Fruit fly (Drosophila melanogaster) whole organism, embryonic: Measurements from ENCODE around the gene inaE.

ENCODE experiments used
- CG12769 ChIP-seq: fragments of 200-800 bp; sonication (Bioruptor generic); optimal IDR thresholded peaks from 2 replicates; lab custom pipeline; 2019; ENCODE audit warnings: missing biosample characterization, mild to moderate bottlenecking, missing genetic modification characterization, moderate library complexity
- CG13287 ChIP-seq: fragments of 200-800 bp; sonication (Bioruptor generic); IDR thresholded peaks from 2 replicates; pipeline ENCODE4 v1.3.6; 2022; ENCODE audit warnings: missing biosample characterization, missing genetic modification characterization; ENCODE audit not compliant: partially characterized antibody
- CG13296 ChIP-seq: fragments of 200-800 bp; sonication (Bioruptor generic); optimal IDR thresholded peaks from 3 replicates; lab custom pipeline; 2018; ENCODE audit warnings: missing biosample characterization, mild to moderate bottlenecking, missing genetic modification characterization
- CG13424 ChIP-seq: fragments of 200-800 bp; sonication (Bioruptor generic); optimal IDR thresholded peaks from 2 replicates; lab custom pipeline; 2019; ENCODE audit warnings: missing biosample characterization, mild to moderate bottlenecking, missing genetic modification characterization, moderate library complexity
- CG13624 ChIP-seq: fragments of 200-800 bp; sonication (Bioruptor generic); optimal IDR thresholded peaks from 2 replicates; lab custom pipeline; 2016; ENCODE audit warnings: missing biosample characterization, missing genetic modification characterization
- CG13894 ChIP-seq: fragments of 200-800 bp; sonication (Bioruptor generic); optimal IDR thresholded peaks from 3 replicates; lab custom pipeline; 2018; ENCODE audit warnings: missing biosample characterization, mild to moderate bottlenecking, missing genetic modification characterization, moderate library complexity
- CG15073 ChIP-seq: fragments of 200-800 bp; sonication (Bioruptor generic); optimal IDR thresholded peaks from 2 replicates; lab custom pipeline; 2016; ENCODE audit warnings: missing biosample characterization, missing genetic modification characterization
- CG15601 ChIP-seq: fragments of 200-800 bp; sonication (Bioruptor generic); optimal IDR thresholded peaks from 3 replicates; lab custom pipeline; 2019; ENCODE audit warnings: missing biosample characterization, mild to moderate bottlenecking, missing genetic modification characterization, moderate library complexity
- CG3281 ChIP-seq: fragments of 200-800 bp; sonication (Bioruptor generic); optimal IDR thresholded peaks from 3 replicates; lab custom pipeline; 2017; ENCODE audit warnings: missing biosample characterization, mild to moderate bottlenecking, missing genetic modification characterization
- CG34224 ChIP-seq: fragments of 200-800 bp; sonication (Bioruptor generic); IDR thresholded peaks from 3 replicates; pipeline ENCODE4 v1.3.6; 2022; ENCODE audit warnings: missing biosample characterization, missing genetic modification characterization; ENCODE audit not compliant: partially characterized antibody
- CG4360 ChIP-seq: fragments of 200-800 bp; sonication (Bioruptor generic); IDR thresholded peaks from 2 replicates; pipeline ENCODE4 v1.3.6; 2022; ENCODE audit warnings: missing biosample characterization, missing genetic modification characterization
- CG4404 ChIP-seq: fragments of 200-800 bp; sonication (Bioruptor generic); IDR thresholded peaks from 2 replicates; pipeline ENCODE4 v1.3.6; 2022; ENCODE audit warnings: missing biosample characterization, missing genetic modification characterization
- CG6683 ChIP-seq: fragments of 200-800 bp; sonication (Bioruptor generic); optimal IDR thresholded peaks from 2 replicates; lab custom pipeline; 2017; ENCODE audit warnings: missing biosample characterization, mild to moderate bottlenecking, missing genetic modification characterization, missing genetic modification reagents
- CG8765 ChIP-seq: fragments of 200-800 bp; sonication (Bioruptor generic); IDR thresholded peaks from 2 replicates; pipeline ENCODE4 v1.3.6; 2022; ENCODE audit warnings: missing biosample characterization, missing genetic modification characterization
- D ChIP-seq, 2 experiments: fragments of 200-800 bp in 1 of 2; fragments of >200 bp in 1 of 2; sonication (Bioruptor generic) in 1 of 2; optimal IDR thresholded peaks; 2 replicates in 1 of 2; 3 replicates in 1 of 2; lab custom pipeline; 2017; ENCODE audit warnings: mild to moderate bottlenecking in 1 of 2, missing biosample characterization in 1 of 2, missing genetic modification characterization in 1 of 2, missing genetic modification reagents in 1 of 2
- Dad ChIP-seq: fragments of 200-800 bp; sonication (Bioruptor generic); optimal IDR thresholded peaks from 3 replicates; lab custom pipeline; 2016; ENCODE audit warnings: missing biosample characterization, missing genetic modification characterization
- Dfd ChIP-seq, 2 experiments: fragments of >200 bp; optimal IDR thresholded peaks; 2 replicates each; lab custom pipeline; 2017; ENCODE audit warnings: missing biosample characterization in 2 of 2, missing genetic modification characterization in 2 of 2
- E2f1 ChIP-seq: fragments of 200-800 bp; sonication (Bioruptor generic); IDR thresholded peaks from 2 replicates; pipeline ENCODE4 v1.3.6; 2022; ENCODE audit warnings: missing biosample characterization, missing genetic modification characterization
- Eip74EF ChIP-seq, 2 experiments: fragments of 200-800 bp in 1 of 2; fragments of >200 bp in 1 of 2; sonication (Bioruptor generic) in 1 of 2; optimal IDR thresholded peaks; 2 replicates each; lab custom pipeline; 2017 to 2019; ENCODE audit warnings: missing biosample characterization in 2 of 2, missing genetic modification characterization in 2 of 2, mild to moderate bottlenecking in 1 of 2, moderate library complexity in 1 of 2
- HmgZ ChIP-seq: fragments of 200-800 bp; sonication (Bioruptor generic); optimal IDR thresholded peaks from 2 replicates; lab custom pipeline; 2018; ENCODE audit warnings: missing biosample characterization, mild to moderate bottlenecking, missing genetic modification characterization
- Hr51 ChIP-seq, 2 experiments: fragments of 200-800 bp; sonication (Bioruptor generic); optimal IDR thresholded peaks; 2 replicates in 1 of 2; 3 replicates in 1 of 2; lab custom pipeline; 2016 to 2018; ENCODE audit warnings: missing biosample characterization in 2 of 2, missing genetic modification characterization in 2 of 2, mild to moderate bottlenecking in 1 of 2, moderate library complexity in 1 of 2
- Nf-YA ChIP-seq: fragments of 200-800 bp; sonication (Bioruptor generic); IDR thresholded peaks from 2 replicates; pipeline ENCODE4 v1.3.6; 2022; ENCODE audit warnings: missing biosample characterization, missing genetic modification characterization
- Six4 ChIP-seq: fragments of 200-800 bp; sonication (Bioruptor generic); optimal IDR thresholded peaks from 2 replicates; lab custom pipeline; 2016; ENCODE audit warnings: missing biosample characterization, missing genetic modification characterization
- Spps ChIP-seq: fragments of 200-800 bp; sonication (Bioruptor generic); optimal IDR thresholded peaks from 2 replicates; lab custom pipeline; 2018; ENCODE audit warnings: missing biosample characterization, mild to moderate bottlenecking, missing genetic modification characterization
- Stat92E ChIP-seq, 3 experiments: fragments of >200 bp in 2 of 3; fragments of 200-800 bp in 1 of 3; sonication (Bioruptor generic) in 1 of 3; optimal IDR thresholded peaks; 2 replicates each; lab custom pipeline; 2017 to 2019; ENCODE audit warnings: missing biosample characterization in 3 of 3, missing genetic modification characterization in 3 of 3, mild to moderate bottlenecking in 1 of 3, moderate library complexity in 1 of 3
- Taf1 ChIP-seq: fragments of 200-800 bp; sonication (Bioruptor generic); IDR thresholded peaks from 2 replicates; pipeline ENCODE4 v1.3.6; 2022; ENCODE audit warnings: missing biosample characterization, missing genetic modification characterization
- bigmax ChIP-seq: fragments of 200-800 bp; sonication (Bioruptor generic); optimal IDR thresholded peaks from 2 replicates; lab custom pipeline; 2018; ENCODE audit warnings: missing biosample characterization, mild to moderate bottlenecking, missing genetic modification characterization
- chinmo ChIP-seq: fragments of 200-800 bp; sonication (Bioruptor generic); IDR thresholded peaks from 4 replicates; pipeline ENCODE4 v1.3.6; 2022; ENCODE audit warnings: missing biosample characterization, missing genetic modification characterization; ENCODE audit not compliant: partially characterized antibody
- grn ChIP-seq: fragments of 200-800 bp; sonication (Bioruptor generic); optimal IDR thresholded peaks from 3 replicates; lab custom pipeline; 2017; ENCODE audit warnings: missing biosample characterization, missing genetic modification characterization
- kay ChIP-seq: fragments of 200-800 bp; sonication (Bioruptor generic); optimal IDR thresholded peaks from 2 replicates; lab custom pipeline; 2016; ENCODE audit warnings: missing biosample characterization, missing genetic modification characterization
- pros ChIP-seq: fragments of 200-800 bp; sonication (Bioruptor generic); optimal IDR thresholded peaks from 3 replicates; lab custom pipeline; 2019; ENCODE audit warnings: missing biosample characterization, mild to moderate bottlenecking, missing genetic modification characterization, moderate library complexity
- psq ChIP-seq: fragments of 200-800 bp; sonication (Bioruptor generic); optimal IDR thresholded peaks from 2 replicates; lab custom pipeline; 2017; ENCODE audit warnings: missing biosample characterization, missing genetic modification characterization
- sd ChIP-seq: fragments of 200-800 bp; sonication (Bioruptor generic); optimal IDR thresholded peaks from 3 replicates; lab custom pipeline; 2018; ENCODE audit warnings: missing biosample characterization, mild to moderate bottlenecking, missing genetic modification characterization, moderate library complexity
- sens ChIP-seq: fragments of 200-800 bp; sonication (Bioruptor generic); peaks from one replicate; lab custom pipeline; 2016; ENCODE audit warnings: missing biosample characterization, missing genetic modification characterization
- sqz ChIP-seq: fragments of 200-800 bp; sonication (Bioruptor generic); optimal IDR thresholded peaks from 3 replicates; lab custom pipeline; 2018; ENCODE audit warnings: missing biosample characterization, mild to moderate bottlenecking, missing genetic modification characterization
- twi ChIP-seq: fragments of 200-800 bp; optimal IDR thresholded peaks from 2 replicates; lab custom pipeline; 2019; ENCODE audit warnings: missing biosample characterization, mild to moderate bottlenecking, missing genetic modification characterization, moderate library complexity

inaE gene

dm6 chrX:13752543-13753046 is 30.9 kb upstream of the inaE start (continued):
- TF ChIP-seq D (optimal IDR thresholded peaks at IDR 0.05; lab: Kevin White, UChicago) (no peak), D (GFP tag; optimal IDR thresholded peaks at IDR 0.05; lab: Kevin White, UChicago) (no peak), CG3281 (GFP tag; lab: Kevin White, UChicago) (no peak), CG6683 (GFP tag; lab: Kevin White, UChicago) (no peak), CG15073 (no peak), Spps (no peak), CG4404 (GFP tag; lab: Robert Waterston, UW) (no peak)

DNA sequence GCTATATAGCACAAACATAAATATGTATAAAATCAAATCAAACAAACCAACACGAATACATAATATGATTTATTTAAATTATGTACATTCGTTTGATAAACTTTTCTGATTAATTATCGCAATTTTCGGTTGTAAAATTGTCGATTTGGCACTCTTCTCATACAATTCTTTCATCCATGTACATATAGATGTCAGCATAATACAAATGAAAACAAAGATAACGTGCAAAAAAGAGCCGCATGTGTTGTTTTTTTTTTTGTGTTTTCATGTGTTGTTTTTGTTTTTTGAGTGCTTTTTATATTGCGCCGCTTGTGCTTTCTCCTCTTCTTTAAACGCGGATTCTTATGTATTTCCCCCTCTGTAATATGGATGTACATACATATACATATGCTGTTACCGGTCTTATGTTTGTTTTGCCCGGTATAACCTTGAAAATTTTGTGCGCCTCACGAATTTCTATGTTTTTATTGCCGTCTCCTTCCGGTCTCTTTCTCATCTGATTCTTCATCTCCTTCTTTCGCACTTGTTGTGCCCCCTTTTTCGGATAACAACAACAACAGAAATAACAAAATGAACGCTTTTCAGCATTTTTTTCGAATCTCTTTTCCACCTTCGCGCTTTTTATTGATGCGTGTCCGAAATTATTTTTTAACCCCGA is 30.3 kb upstream of the inaE start:
- TF ChIP-seq Six4 (GFP tag; lab: Kevin White, UChicago) (no peak), Dad (GFP tag; lab: Kevin White, UChicago) (no peak), CG12769 (tag; lab: Kevin White, UChicago) (peak; percentile 3), grn (GFP tag; lab: Kevin White, UChicago) (no peak), CG34224 (GFP tag; lab: Robert Waterston, UW) (no peak), sqz (GFP tag; lab: Kevin White, UChicago) (peak; percentile 45), Dfd (GFP tag; optimal IDR thresholded peaks at IDR 0.05; lab: Kevin White, UChicago) (no peak), Eip74EF (GFP tag; optimal IDR thresholded peaks at IDR 0.05; lab: Kevin White, UChicago) (peak in 1 of 2 experiments; percentile 11), CG13624 (peak; percentile 9), CG4360 (GFP tag; lab: Robert Waterston, UW) (peak; percentile 78), pros (GFP tag; lab: Kevin White, UChicago) (peak; percentile 47), CG13287 (0 out of 2 replicates have a peak, but pooled peaks have one; percentile 12), chinmo (0 out of 4 replicates have a peak, but pooled peaks have one; percentile 71), psq (GFP tag; lab: Kevin White, UChicago) (peak; percentile 72), HmgZ (tag; lab: Kevin White, UChicago) (no peak), CG13296 (GFP tag; lab: Kevin White, UChicago) (no peak), bigmax (peak; percentile 65), twi (tag; lab: Kevin White, UChicago) (no peak), CG13894 (tag; lab: Kevin White, UChicago) (peak; percentile 16), sd (tag; lab: Kevin White, UChicago) (peak; percentile 43)

DNA sequence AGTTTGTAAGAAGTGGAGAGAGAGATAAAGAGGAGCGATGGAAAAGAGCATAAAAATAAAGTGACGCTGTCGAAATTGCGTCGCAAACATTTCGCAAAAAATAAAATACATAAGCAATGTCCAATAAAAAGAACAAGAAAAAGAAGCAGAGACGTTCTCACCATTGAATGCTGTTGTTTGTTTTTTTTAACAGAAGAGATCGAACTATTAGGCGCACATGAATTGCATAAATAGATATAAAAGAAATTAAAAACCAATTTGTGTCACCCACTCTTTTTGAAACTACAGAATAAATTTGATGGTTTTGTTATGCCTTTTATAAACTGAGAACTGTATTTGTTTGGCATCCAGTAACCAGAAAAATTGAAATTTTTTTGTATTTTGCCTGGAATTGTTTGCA is 29.7 kb upstream of the inaE start:
- no peak for TF ChIP-seq E2f1 (GFP tag; lab: Robert Waterston, UW)
- TF ChIP-seq CG8765 (GFP tag; lab: Robert Waterston, UW) = no peak
- no peak for TF ChIP-seq kay (GFP tag; lab: Kevin White, UChicago)
- no peak for TF ChIP-seq Taf1 (GFP tag; lab: Robert Waterston, UW)
- TF ChIP-seq CG13424 (tag; lab: Kevin White, UChicago) = no peak
- peak; percentile 1 for TF ChIP-seq CG13624
- TF ChIP-seq CG15601 (tag; lab: Kevin White, UChicago) = no peak
- TF ChIP-seq Nf-YA (GFP tag; lab: Robert Waterston, UW) = no peak
- TF ChIP-seq sens (GFP tag; lab: Kevin White, UChicago) = peak; percentile 5
- TF ChIP-seq Stat92E (GFP tag; optimal IDR thresholded peaks at IDR 0.05; lab: Kevin White, UChicago) = no peak
- no peak for TF ChIP-seq Hr51 (GFP tag; optimal IDR thresholded peaks at IDR 0.05; lab: Kevin White, UChicago)
- TF ChIP-seq, all 482 proteins: peak for 2
